Fruit fly (Drosophila melanogaster) whole organism, embryonic: ENCODE measurements around the gene CAH4.
A peak's percentile ranks its signal among the peaks of the same experiment; 100 is the strongest.

ENCODE experiments used
- B-H2 ChIP-seq: fragments of 200-800 bp; sonication (Bioruptor generic); optimal IDR thresholded peaks from 2 replicates; lab custom pipeline; 2018; ENCODE audit warnings: missing biosample characterization, mild to moderate bottlenecking, missing genetic modification characterization
- BEAF-32 ChIP-seq: fragments of 200-800 bp; sonication (Bioruptor generic); optimal IDR thresholded peaks from 3 replicates; lab custom pipeline; 2017; ENCODE audit warnings: missing biosample characterization, missing genetic modification characterization, mild to moderate bottlenecking, moderate library complexity, missing genetic modification reagents
- Blimp-1 ChIP-seq: fragments of 200-800 bp; sonication (Bioruptor generic); optimal IDR thresholded peaks from 3 replicates; lab custom pipeline; 2018; ENCODE audit warnings: missing biosample characterization, missing genetic modification characterization, mild to moderate bottlenecking, moderate library complexity, missing genetic modification reagents
- CG11560 ChIP-seq: fragments of 200-800 bp; sonication (Bioruptor generic); IDR thresholded peaks from 3 replicates; pipeline ENCODE4 v1.3.6; 2022; ENCODE audit warnings: missing biosample characterization, missing genetic modification characterization
- CG11723 ChIP-seq: fragments of 200-800 bp; sonication (Bioruptor generic); optimal IDR thresholded peaks from 2 replicates; lab custom pipeline; 2017; ENCODE audit warnings: missing biosample characterization, mild to moderate bottlenecking, missing genetic modification characterization
- CG12104 ChIP-seq: fragments of 200-800 bp; sonication (Bioruptor generic); optimal IDR thresholded peaks from 3 replicates; lab custom pipeline; 2016; ENCODE audit warnings: missing biosample characterization, missing genetic modification characterization
- CG13424 ChIP-seq: fragments of 200-800 bp; sonication (Bioruptor generic); optimal IDR thresholded peaks from 2 replicates; lab custom pipeline; 2019; ENCODE audit warnings: missing biosample characterization, mild to moderate bottlenecking, missing genetic modification characterization, moderate library complexity
- CG13624 ChIP-seq: fragments of 200-800 bp; sonication (Bioruptor generic); optimal IDR thresholded peaks from 2 replicates; lab custom pipeline; 2016; ENCODE audit warnings: missing biosample characterization, missing genetic modification characterization
- CG13894 ChIP-seq: fragments of 200-800 bp; sonication (Bioruptor generic); optimal IDR thresholded peaks from 3 replicates; lab custom pipeline; 2018; ENCODE audit warnings: missing biosample characterization, mild to moderate bottlenecking, missing genetic modification characterization, moderate library complexity
- CG14014 ChIP-seq: fragments of 200-800 bp; sonication (Bioruptor generic); IDR thresholded peaks from 2 replicates; pipeline ENCODE4 v1.3.6; 2022; ENCODE audit warnings: missing biosample characterization, missing genetic modification characterization
- CG1603 ChIP-seq: fragments of 200-800 bp; sonication (Bioruptor generic); optimal IDR thresholded peaks from 2 replicates; lab custom pipeline; 2019; ENCODE audit warnings: missing biosample characterization, mild to moderate bottlenecking, missing genetic modification characterization, moderate library complexity
- CG17568 ChIP-seq: fragments of 200-800 bp; sonication (Bioruptor generic); optimal IDR thresholded peaks from 2 replicates; lab custom pipeline; 2018; ENCODE audit warnings: missing biosample characterization, mild to moderate bottlenecking, missing genetic modification characterization, moderate library complexity
- CG3995 ChIP-seq: fragments of 200-800 bp; sonication (Bioruptor generic); optimal IDR thresholded peaks from 3 replicates; lab custom pipeline; 2016; ENCODE audit warnings: missing biosample characterization, missing genetic modification characterization
- CG6765 ChIP-seq: fragments of 200-800 bp; sonication (Bioruptor generic); optimal IDR thresholded peaks from 3 replicates; lab custom pipeline; 2017; ENCODE audit warnings: missing biosample characterization, mild to moderate bottlenecking, missing genetic modification characterization
- CG7556 ChIP-seq: fragments of 200-800 bp; sonication (Bioruptor generic); optimal IDR thresholded peaks from 2 replicates; lab custom pipeline; 2017; ENCODE audit warnings: missing biosample characterization, mild to moderate bottlenecking, missing genetic modification characterization
- CG8924 ChIP-seq: fragments of 200-800 bp; optimal IDR thresholded peaks from 3 replicates; lab custom pipeline; 2019; ENCODE audit warnings: missing biosample characterization, mild to moderate bottlenecking, missing genetic modification characterization, moderate library complexity
- Camta ChIP-seq: fragments of 200-800 bp; sonication (Bioruptor generic); optimal IDR thresholded peaks from 2 replicates; lab custom pipeline; 2016; ENCODE audit warnings: missing biosample characterization, missing genetic modification characterization
- CkIIα-i1 ChIP-seq: fragments of 200-800 bp; sonication (Bioruptor generic); IDR thresholded peaks from 2 replicates; pipeline ENCODE4 v1.3.6; 2022; ENCODE audit warnings: missing biosample characterization, missing genetic modification characterization
- CoRest ChIP-seq: fragments of 200-800 bp; sonication (Bioruptor generic); optimal IDR thresholded peaks from 3 replicates; lab custom pipeline; 2018; ENCODE audit warnings: missing biosample characterization, mild to moderate bottlenecking, missing genetic modification characterization, moderate library complexity
- Doc3 ChIP-seq: fragments of 200-800 bp; sonication (Bioruptor generic); IDR thresholded peaks from 3 replicates; pipeline ENCODE4 v1.3.6; 2022; ENCODE audit warnings: missing biosample characterization, missing genetic modification characterization; ENCODE audit not compliant: partially characterized antibody
- GATAe ChIP-seq: fragments of 200-800 bp; sonication (Bioruptor generic); conservative IDR thresholded peaks from 2 replicates; pipeline ENCODE4 v1.3.6; 2022; ENCODE audit warnings: missing biosample characterization, missing genetic modification characterization
- HLH3B ChIP-seq: fragments of 200-800 bp; sonication (Bioruptor generic); IDR thresholded peaks from 2 replicates; pipeline ENCODE4 v1.3.6; 2022; ENCODE audit warnings: missing biosample characterization, missing genetic modification characterization
- Rfx ChIP-seq: fragments of 200-800 bp; sonication (Bioruptor generic); IDR thresholded peaks from 2 replicates; pipeline ENCODE4 v1.3.6; 2022; ENCODE audit warnings: missing biosample characterization, missing genetic modification characterization
- Scr ChIP-seq: fragments of 200-800 bp; sonication (Bioruptor generic); IDR thresholded peaks from 2 replicates; pipeline ENCODE4 v1.3.6; 2022; ENCODE audit warnings: missing biosample characterization, missing genetic modification characterization; ENCODE audit not compliant: partially characterized antibody
- Sox100B ChIP-seq: fragments of 200-800 bp; sonication (Bioruptor generic); optimal IDR thresholded peaks from 3 replicates; lab custom pipeline; 2018; ENCODE audit warnings: missing biosample characterization, mild to moderate bottlenecking, missing genetic modification characterization
- Spps ChIP-seq: fragments of 200-800 bp; sonication (Bioruptor generic); optimal IDR thresholded peaks from 2 replicates; lab custom pipeline; 2018; ENCODE audit warnings: missing biosample characterization, mild to moderate bottlenecking, missing genetic modification characterization
- Stat92E ChIP-seq, 3 experiments: fragments of >200 bp in 2 of 3; fragments of 200-800 bp in 1 of 3; sonication (Bioruptor generic) in 1 of 3; optimal IDR thresholded peaks; 2 replicates each; lab custom pipeline; 2017 to 2019; ENCODE audit warnings: missing biosample characterization in 3 of 3, missing genetic modification characterization in 3 of 3, mild to moderate bottlenecking in 1 of 3, moderate library complexity in 1 of 3
- ap ChIP-seq: fragments of 200-800 bp; sonication (Bioruptor generic); IDR thresholded peaks from 2 replicates; pipeline ENCODE4 v1.3.6; 2022; ENCODE audit warnings: missing biosample characterization, missing genetic modification characterization
- ato ChIP-seq: fragments of 200-800 bp; sonication (Bioruptor generic); IDR thresholded peaks from 2 replicates; pipeline ENCODE4 v1.3.6; 2022; ENCODE audit warnings: missing biosample characterization, missing genetic modification characterization; ENCODE audit not compliant: partially characterized antibody
- bbx ChIP-seq: fragments of 200-800 bp; sonication (Bioruptor generic); IDR thresholded peaks from 2 replicates; pipeline ENCODE4 v1.3.6; 2022; ENCODE audit warnings: missing biosample characterization, missing genetic modification characterization; ENCODE audit not compliant: partially characterized antibody
- bcd ChIP-seq: fragments of 200-800 bp; sonication (Bioruptor generic); optimal IDR thresholded peaks from 2 replicates; lab custom pipeline; 2017; ENCODE audit warnings: missing biosample characterization, mild to moderate bottlenecking, missing genetic modification characterization
- dimm ChIP-seq: fragments of 200-800 bp; sonication (Bioruptor generic); IDR thresholded peaks from 2 replicates; pipeline ENCODE4 v1.3.6; 2022; ENCODE audit warnings: missing biosample characterization, missing genetic modification characterization
- dmrt11E ChIP-seq: fragments of 200-800 bp; sonication (Bioruptor generic); optimal IDR thresholded peaks from 3 replicates; lab custom pipeline; 2018; ENCODE audit warnings: missing biosample characterization, mild to moderate bottlenecking, missing genetic modification characterization, moderate library complexity
- fd96Cb ChIP-seq: fragments of 200-800 bp; sonication (Bioruptor generic); optimal IDR thresholded peaks from 2 replicates; lab custom pipeline; 2018; ENCODE audit warnings: missing biosample characterization, mild to moderate bottlenecking, missing genetic modification characterization, moderate library complexity
- jigr1 ChIP-seq: fragments of 200-800 bp; sonication (Bioruptor generic); IDR thresholded peaks from 3 replicates; pipeline ENCODE4 v1.3.6; 2022; ENCODE audit warnings: missing biosample characterization, missing genetic modification characterization
- mam ChIP-seq: fragments of 200-800 bp; sonication (Bioruptor generic); optimal IDR thresholded peaks from 3 replicates; lab custom pipeline; 2016; ENCODE audit warnings: missing biosample characterization, missing genetic modification characterization
- nerfin-2 ChIP-seq: fragments of 200-800 bp; sonication (Bioruptor generic); IDR thresholded peaks from 2 replicates; pipeline ENCODE4 v1.3.6; 2022; ENCODE audit warnings: missing biosample characterization, missing genetic modification characterization; ENCODE audit not compliant: partially characterized antibody
- pan ChIP-seq, 4 experiments: fragments of >200 bp in 3 of 4; fragments of 200-800 bp in 1 of 4; sonication (Bioruptor generic) in 1 of 4; optimal IDR thresholded peaks in 3 of 4; IDR thresholded peaks in 1 of 4; 2 replicates each; pipeline versions ENCODE4 v1.3.6 to Lab custom; 2017 to 2022; ENCODE audit warnings: missing biosample characterization in 2 of 4, missing genetic modification characterization in 2 of 4, mixed read lengths in 1 of 4
- peb ChIP-seq: fragments of 200-800 bp; sonication (Bioruptor generic); IDR thresholded peaks from 2 replicates; pipeline ENCODE4 v1.3.6; 2022; ENCODE audit warnings: missing biosample characterization, missing genetic modification characterization
- pfk ChIP-seq: fragments of 200-800 bp; sonication (Bioruptor generic); optimal IDR thresholded peaks from 2 replicates; lab custom pipeline; 2018; ENCODE audit warnings: missing biosample characterization, mild to moderate bottlenecking, missing genetic modification characterization, moderate library complexity
- repo ChIP-seq: fragments of 200-800 bp; sonication (Bioruptor generic); optimal IDR thresholded peaks from 2 replicates; lab custom pipeline; 2016; ENCODE audit warnings: missing biosample characterization, missing genetic modification characterization
- row ChIP-seq: fragments of 200-800 bp; sonication (Bioruptor generic); IDR thresholded peaks from 3 replicates; pipeline ENCODE4 v1.3.6; 2022; ENCODE audit warnings: missing biosample characterization, missing genetic modification characterization
- slbo ChIP-seq: fragments of 200-800 bp; sonication (Bioruptor generic); IDR thresholded peaks from 2 replicates; pipeline ENCODE4 v1.3.6; 2022; ENCODE audit warnings: missing biosample characterization, missing genetic modification characterization
- sna ChIP-seq: fragments of 200-800 bp; sonication (Bioruptor generic); IDR thresholded peaks from 2 replicates; pipeline ENCODE4 v1.3.6; 2022; ENCODE audit warnings: missing biosample characterization, missing genetic modification characterization; ENCODE audit not compliant: partially characterized antibody
- unc-4 ChIP-seq: fragments of 200-800 bp; sonication (Bioruptor generic); IDR thresholded peaks from 2 replicates; pipeline ENCODE4 v1.3.6; 2022; ENCODE audit warnings: missing biosample characterization, missing genetic modification characterization; ENCODE audit not compliant: partially characterized antibody
- zf30C ChIP-seq: fragments of 200-800 bp; sonication (Bioruptor generic); optimal IDR thresholded peaks from 3 replicates; lab custom pipeline; 2018; ENCODE audit warnings: missing biosample characterization, mild to moderate bottlenecking, missing genetic modification characterization
- zfh2 ChIP-seq: fragments of 200-800 bp; sonication (Bioruptor generic); optimal IDR thresholded peaks from 2 replicates; lab custom pipeline; 2016; ENCODE audit warnings: missing biosample characterization, missing genetic modification characterization

Gene CAH4

DNA sequence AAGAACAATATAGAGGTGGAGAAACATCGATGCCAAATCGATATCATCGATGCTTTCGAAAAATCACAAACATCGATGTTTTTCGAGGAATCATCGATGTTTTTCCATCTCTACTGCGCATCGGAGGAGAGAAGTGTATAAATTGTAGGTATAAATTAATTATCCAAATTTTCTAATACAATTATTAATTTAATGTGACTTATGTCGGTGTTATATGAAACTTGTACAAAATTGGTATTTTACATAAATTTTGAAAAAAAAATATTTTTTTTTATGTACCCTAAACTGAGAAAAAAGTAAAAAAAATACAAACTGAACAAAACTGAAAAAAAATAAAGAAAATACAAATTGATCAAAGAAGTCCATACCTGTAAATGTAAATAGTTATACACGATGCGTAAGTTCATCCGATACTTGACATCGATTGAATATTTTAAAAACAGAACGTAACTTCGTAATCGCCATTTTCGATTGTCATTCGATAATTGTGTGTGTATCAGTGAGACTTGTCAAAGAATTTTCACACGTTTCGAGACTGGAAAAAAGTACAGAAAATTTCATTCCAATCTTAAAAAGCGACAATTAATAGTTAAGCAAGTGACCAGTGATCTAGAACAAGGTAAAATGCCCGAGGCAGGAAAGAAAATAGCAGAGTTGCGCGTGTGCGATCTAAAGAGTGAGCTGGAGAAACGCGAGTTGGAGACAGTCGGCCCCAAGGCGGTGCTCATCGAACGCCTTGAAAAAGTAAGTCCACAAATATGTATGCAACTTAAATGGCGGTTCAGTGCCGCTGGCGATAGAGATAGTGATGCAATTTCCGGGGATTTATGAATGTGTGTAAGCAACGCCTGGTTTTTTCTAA, 40.1 kb downstream of the CAH4 start, which contains the start of the genes CG5808 and Saf-B (continued):
- TF ChIP-seq CkIIα-i1 (GFP tag; lab: Robert Waterston, UW) (peak; percentile 72), slbo (GFP tag; lab: Robert Waterston, UW) (peak; percentile 60), Blimp-1 (GFP tag; lab: Kevin White, UChicago) (no peak), peb (no peak), CG11560 (tag; lab: Robert Waterston, UW) (peak; percentile 92), CG1603 (tag; lab: Kevin White, UChicago) (no peak), CG17568 (GFP tag; lab: Kevin White, UChicago) (no peak), CG8924 (peak; percentile 70), HLH3B (GFP tag; lab: Robert Waterston, UW) (peak; percentile 31; the same call in 1 of the 2 replicates), Scr (GFP tag; lab: Robert Waterston, UW) (peak; percentile 86), jigr1 (GFP tag; lab: Robert Waterston, UW) (no peak), CG13894 (no peak), mam (no peak), bcd (GFP tag; lab: Kevin White, UChicago) (peak; percentile 23), CG14014 (no peak), Stat92E (GFP tag; optimal IDR thresholded peaks at IDR 0.05; lab: Kevin White, UChicago) (no peak), Rfx (GFP tag; lab: Robert Waterston, UW) (peak; percentile 53; the same call in 1 of the 2 replicates), repo (GFP tag; lab: Kevin White, UChicago) (no peak), CG7556 (GFP tag; lab: Kevin White, UChicago) (no peak), sna (peak; percentile 56), unc-4 (GFP tag; lab: Robert Waterston, UW) (peak; percentile 77), CG6765 (no peak), BEAF-32 (GFP tag; lab: Kevin White, UChicago) (peak; percentile 87), CG12104 (GFP tag; lab: Kevin White, UChicago) (peak; percentile 74), Camta (GFP tag; lab: Kevin White, UChicago) (no peak), pfk (GFP tag; lab: Kevin White, UChicago) (no peak), B-H2 (no peak), ap (GFP tag; lab: Robert Waterston, UW) (peak; percentile 26; the same call in 1 of the 2 replicates), ato (GFP tag; lab: Robert Waterston, UW) (peak; percentile 52), row (GFP tag; lab: Robert Waterston, UW) (peak; percentile 83), GATAe (GFP tag; lab: Robert Waterston, UW) (no peak), zfh2 (peak; percentile 31), fd96Cb (peak; percentile 38), zf30C (GFP tag; lab: Kevin White, UChicago) (no peak), Doc3 (GFP tag; lab: Robert Waterston, UW) (peak; percentile 79), CoRest (tag; lab: Kevin White, UChicago) (peak; percentile 65), Sox100B (no peak), pan (optimal IDR thresholded peaks at IDR 0.05; lab: Kevin White, UChicago) (no peak), pan (GFP tag; optimal IDR thresholded peaks at IDR 0.05 in 1 of 2, IDR thresholded peaks at IDR 0.05 in 1 of 2) (peak in 1 of 2 experiments; percentile 63), CG13424 (tag; lab: Kevin White, UChicago) (peak; percentile 30), CG13624 (GFP tag; lab: Kevin White, UChicago) (no peak), bbx (peak; percentile 77), dimm (GFP tag; lab: Robert Waterston, UW) (no peak), CG11723 (GFP tag; lab: Kevin White, UChicago) (no peak), dmrt11E (tag; lab: Kevin White, UChicago) (peak; percentile 29), CG3995 (GFP tag; lab: Kevin White, UChicago) (peak; percentile 54), nerfin-2 (GFP tag; lab: Robert Waterston, UW) (peak; percentile 86), Spps (peak; percentile 8)
